Worm (Caenorhabditis elegans) whole organism, young adult: ENCODE measurements around the gene srz-64.
A peak's percentile ranks its signal among the peaks of the same experiment; 100 is the strongest.

Experiments used
- B0019.2 ChIP-seq: fragments of 200-800 bp; sonication (Bioruptor generic); conservative IDR thresholded peaks from 2 replicates; pipeline ENCODE4 v1.3.6; 2022; ENCODE audit warnings: missing genetic modification reagents, missing genetic modification characterization, missing compliant biosample characterization
- B0035.1 ChIP-seq: sonication (generic microtip); optimal IDR thresholded peaks from 2 replicates; lab custom pipeline; 2016; ENCODE audit warnings: missing genetic modification characterization, mild to moderate bottlenecking, missing compliant biosample characterization, missing genotype, missing genetic modification reagents
- B0336.3 ChIP-seq: fragments of 200-800 bp; sonication (Bioruptor generic); IDR thresholded peaks from 2 replicates; pipeline ENCODE4 v1.3.6; 2022; ENCODE audit warnings: missing genetic modification characterization, missing compliant biosample characterization
- C06A6.2 ChIP-seq: fragments of 200-800 bp; sonication (Bioruptor generic); conservative IDR thresholded peaks from 2 replicates; pipeline ENCODE4 v1.3.6; 2022; ENCODE audit warnings: missing genetic modification characterization, missing compliant biosample characterization
- C17E4.6 ChIP-seq: fragments of 200-800 bp; sonication (Bioruptor generic); IDR thresholded peaks from 2 replicates; pipeline ENCODE4 v1.3.6; 2022; ENCODE audit warnings: missing genetic modification reagents, missing genetic modification characterization, missing compliant biosample characterization
- F52B5.7 ChIP-seq: sonication (generic microtip); optimal IDR thresholded peaks from 2 replicates; lab custom pipeline; 2016; ENCODE audit warnings: mild to moderate bottlenecking, missing genetic modification characterization, missing compliant biosample characterization
- F57C9.4 ChIP-seq: sonication (generic microtip); optimal IDR thresholded peaks from 2 replicates; lab custom pipeline; 2017; ENCODE audit warnings: mild to moderate bottlenecking, missing genetic modification characterization, missing compliant biosample characterization
- K11D2.4 ChIP-seq: fragments of 200-800 bp; sonication (Bioruptor generic); IDR thresholded peaks from 2 replicates; pipeline ENCODE4 v1.3.6; 2022; ENCODE audit warnings: missing genetic modification reagents, missing genetic modification characterization, missing compliant biosample characterization
- K12H6.12 ChIP-seq: fragments of 200-800 bp; sonication (Bioruptor generic); optimal IDR thresholded peaks from 2 replicates; lab custom pipeline; 2018; ENCODE audit warnings: mild to moderate bottlenecking, missing genetic modification characterization, missing compliant biosample characterization
- Y53F4B.3 ChIP-seq: fragments of 200-800 bp; sonication (Bioruptor generic); IDR thresholded peaks from 2 replicates; pipeline ENCODE4 v1.3.6; 2022; ENCODE audit warnings: missing genetic modification reagents, missing genetic modification characterization, missing compliant biosample characterization
- Y56A3A.18 ChIP-seq: fragments of 200-800 bp; sonication (Bioruptor generic); IDR thresholded peaks from 2 replicates; pipeline ENCODE4 v1.3.6; 2022; ENCODE audit warnings: missing genetic modification reagents, missing genetic modification characterization, missing compliant biosample characterization
- ama-1 ChIP-seq, 3 experiments: fragments of 150-350 bp in 1 of 3; sonication (generic microtip) in 2 of 3; optimal IDR thresholded peaks; 2 replicates each; lab custom pipeline; 2014 to 2018; ENCODE audit warnings: missing biosample characterization in 2 of 3, missing genetic modification characterization in 2 of 3, missing genetic modification reagents in 2 of 3
- aptf-2 ChIP-seq: fragments of 200-800 bp; sonication (Bioruptor generic); conservative IDR thresholded peaks from 2 replicates; pipeline ENCODE4 v1.3.6; 2022; ENCODE audit warnings: missing genetic modification reagents, missing genetic modification characterization, missing compliant biosample characterization
- aptf-3 ChIP-seq: fragments of 200-800 bp; sonication (Bioruptor generic); IDR thresholded peaks from 2 replicates; pipeline ENCODE4 v1.3.6; 2022; ENCODE audit warnings: missing genetic modification characterization, missing compliant biosample characterization
- attf-3 ChIP-seq: fragments of 200-800 bp; sonication (Bioruptor generic); conservative IDR thresholded peaks from 2 replicates; pipeline ENCODE4 v1.3.6; 2022; ENCODE audit warnings: missing genetic modification reagents, missing genetic modification characterization, missing compliant biosample characterization
- bed-1 ChIP-seq: fragments of 200-800 bp; sonication (Bioruptor generic); IDR thresholded peaks from 2 replicates; pipeline ENCODE4 v1.3.6; 2022; ENCODE audit warnings: missing genetic modification reagents, missing genetic modification characterization, missing compliant biosample characterization
- bed-2 ChIP-seq: fragments of 200-800 bp; sonication (Bioruptor generic); IDR thresholded peaks from 2 replicates; pipeline ENCODE4 v1.3.6; 2022; ENCODE audit warnings: missing genetic modification reagents, missing genetic modification characterization, missing compliant biosample characterization
- cebp-2 ChIP-seq: fragments of 200-800 bp; sonication (Bioruptor generic); IDR thresholded peaks from 2 replicates; pipeline ENCODE4 v1.3.6; 2022; ENCODE audit warnings: missing genetic modification characterization, missing compliant biosample characterization
- ceh-100 ChIP-seq: fragments of 200-800 bp; sonication (Bioruptor generic); IDR thresholded peaks from 2 replicates; pipeline ENCODE4 v1.3.6; 2022; ENCODE audit warnings: missing genetic modification reagents, missing genetic modification characterization, missing compliant biosample characterization
- ceh-27 ChIP-seq: fragments of 200-800 bp; sonication (Bioruptor generic); optimal IDR thresholded peaks from 2 replicates; lab custom pipeline; 2018; ENCODE audit warnings: mild to moderate bottlenecking, missing genetic modification characterization, moderate library complexity, missing compliant biosample characterization
- ceh-58 ChIP-seq: fragments of 200-800 bp; sonication (Bioruptor generic); IDR thresholded peaks from 2 replicates; pipeline ENCODE4 v1.3.6; 2022; ENCODE audit warnings: missing genetic modification characterization, missing compliant biosample characterization
- ceh-79 ChIP-seq: sonication (generic microtip); optimal IDR thresholded peaks from 2 replicates; lab custom pipeline; 2017; ENCODE audit warnings: mild to moderate bottlenecking, missing genetic modification characterization, missing compliant biosample characterization
- egl-18 ChIP-seq: fragments of 200-800 bp; sonication (Bioruptor generic); IDR thresholded peaks from 2 replicates; pipeline ENCODE4 v1.3.6; 2022; ENCODE audit warnings: missing genetic modification reagents, missing genetic modification characterization, missing compliant biosample characterization
- egrh-3 ChIP-seq: fragments of 200-800 bp; sonication (Bioruptor generic); IDR thresholded peaks from 2 replicates; pipeline ENCODE4 v1.3.6; 2022; ENCODE audit warnings: missing genetic modification reagents, missing genetic modification characterization, missing compliant biosample characterization
- ets-4 ChIP-seq: fragments of 200-800 bp; sonication (Bioruptor generic); optimal IDR thresholded peaks from 2 replicates; lab custom pipeline; 2018; ENCODE audit warnings: mild to moderate bottlenecking, missing genetic modification characterization, missing compliant biosample characterization
- fkh-3 ChIP-seq: sonication (generic microtip); optimal IDR thresholded peaks from 2 replicates; lab custom pipeline; 2016; ENCODE audit warnings: mild to moderate bottlenecking, missing genetic modification characterization, missing compliant biosample characterization
- gei-17 ChIP-seq: fragments of 200-800 bp; sonication (Bioruptor generic); optimal IDR thresholded peaks from 2 replicates; lab custom pipeline; 2018; ENCODE audit warnings: mild to moderate bottlenecking, missing genetic modification characterization, missing compliant biosample characterization
- him-1 ChIP-seq: sonication (generic microtip); optimal IDR thresholded peaks from 2 replicates; lab custom pipeline; 2016; ENCODE audit warnings: missing genotype, missing genetic modification reagents, missing genetic modification characterization, missing compliant biosample characterization
- hlh-26 ChIP-seq: fragments of 200-800 bp; sonication (Bioruptor generic); conservative IDR thresholded peaks from 2 replicates; pipeline ENCODE4 v1.3.6; 2022; ENCODE audit warnings: missing genetic modification reagents, missing genetic modification characterization, missing compliant biosample characterization
- hmg-1.2 ChIP-seq: fragments of 200-800 bp; sonication (Bioruptor generic); IDR thresholded peaks from 2 replicates; pipeline ENCODE4 v1.3.6; 2022; ENCODE audit warnings: missing genetic modification reagents, missing genetic modification characterization, missing compliant biosample characterization
- lsy-27 ChIP-seq: sonication (generic microtip); optimal IDR thresholded peaks from 2 replicates; lab custom pipeline; 2017; ENCODE audit warnings: missing genetic modification characterization, mild to moderate bottlenecking, missing compliant biosample characterization, antibody characterized with exemption, missing genotype, borderline replicate concordance; ENCODE audit not compliant: insufficient read depth
- madf-3 ChIP-seq: fragments of 200-800 bp; sonication (Bioruptor generic); IDR thresholded peaks from 2 replicates; pipeline ENCODE4 v1.3.6; 2022; ENCODE audit warnings: missing genetic modification reagents, missing genetic modification characterization, missing compliant biosample characterization
- mel-28 ChIP-seq: sonication (generic microtip); optimal IDR thresholded peaks from 2 replicates; lab custom pipeline; 2016; ENCODE audit warnings: borderline replicate concordance, mild to moderate bottlenecking, missing genetic modification characterization, missing compliant biosample characterization
- mes-4 ChIP-seq: sonication (generic microtip); optimal IDR thresholded peaks from 2 replicates; lab custom pipeline; 2016; ENCODE audit warnings: missing genotype, missing genetic modification characterization, missing compliant biosample characterization
- nfya-1 ChIP-seq: sonication (generic microtip); optimal IDR thresholded peaks from 2 replicates; lab custom pipeline; 2017; ENCODE audit warnings: antibody characterized with exemption, missing compliant biosample characterization, missing genetic modification characterization, borderline replicate concordance; ENCODE audit not compliant: insufficient read depth
- nfya-2 ChIP-seq: fragments of 200-800 bp; sonication (Bioruptor generic); IDR thresholded peaks from 2 replicates; pipeline ENCODE4 v1.3.6; 2022; ENCODE audit warnings: missing genetic modification reagents, missing genetic modification characterization, missing compliant biosample characterization
- nhr-120 ChIP-seq: fragments of 200-800 bp; sonication (Bioruptor generic); IDR thresholded peaks from 2 replicates; pipeline ENCODE4 v1.3.6; 2022; ENCODE audit warnings: missing genetic modification characterization, missing compliant biosample characterization
- nhr-80 ChIP-seq: sonication (generic microtip); optimal IDR thresholded peaks from 2 replicates; lab custom pipeline; 2016; ENCODE audit warnings: missing genetic modification characterization, missing compliant biosample characterization
- pha-4 ChIP-seq: fragments of 150-350 bp; sonication (generic microtip); optimal IDR thresholded peaks from 2 replicates; lab custom pipeline; 2014; ENCODE audit warnings: missing biosample characterization, missing genetic modification reagents, missing genetic modification characterization
- rcor-1 ChIP-seq: fragments of 200-800 bp; sonication (Bioruptor generic); IDR thresholded peaks from 2 replicates; pipeline ENCODE4 v1.3.6; 2022; ENCODE audit warnings: missing genetic modification reagents, missing genetic modification characterization, missing compliant biosample characterization
- repo-1 ChIP-seq: sonication (generic microtip); optimal IDR thresholded peaks from 2 replicates; lab custom pipeline; 2017; ENCODE audit warnings: mild to moderate bottlenecking, missing genetic modification characterization, missing compliant biosample characterization
- rpc-1 ChIP-seq, 2 experiments: fragments of 150-350 bp in 1 of 2; sonication (generic microtip) in 1 of 2; optimal IDR thresholded peaks; 2 replicates each; lab custom pipeline; 2014 to 2018; ENCODE audit warnings: missing biosample characterization in 1 of 2, missing genetic modification characterization in 1 of 2, missing genetic modification reagents in 1 of 2, missing genotype in 1 of 2
- sdz-38 ChIP-seq: sonication (generic microtip); optimal IDR thresholded peaks from 2 replicates; lab custom pipeline; 2016; ENCODE audit warnings: missing genotype, missing genetic modification characterization, missing compliant biosample characterization
- sea-2 ChIP-seq: fragments of 200-800 bp; sonication (Bioruptor generic); IDR thresholded peaks from 2 replicates; pipeline ENCODE4 v1.3.6; 2022; ENCODE audit warnings: missing genetic modification characterization, missing compliant biosample characterization
- snpc-3.4 ChIP-seq: sonication (generic microtip); optimal IDR thresholded peaks from 2 replicates; lab custom pipeline; 2017; ENCODE audit warnings: missing genetic modification characterization, mild to moderate bottlenecking, missing compliant biosample characterization, antibody characterized with exemption, moderate library complexity, missing genotype, missing genetic modification reagents
- unc-130 ChIP-seq: sonication (generic microtip); optimal IDR thresholded peaks from 2 replicates; lab custom pipeline; 2016; ENCODE audit warnings: missing genetic modification reagents, missing genetic modification characterization, missing compliant biosample characterization
- zfh-2 ChIP-seq: fragments of 200-800 bp; sonication (Bioruptor generic); conservative IDR thresholded peaks from 2 replicates; pipeline ENCODE4 v1.3.6; 2022; ENCODE audit warnings: missing genetic modification reagents, missing genetic modification characterization, missing compliant biosample characterization
- ztf-22 ChIP-seq: fragments of 200-800 bp; sonication (Bioruptor generic); optimal IDR thresholded peaks from 2 replicates; lab custom pipeline; 2018; ENCODE audit warnings: mild to moderate bottlenecking, missing genetic modification characterization, moderate library complexity, missing compliant biosample characterization
- ztf-25 ChIP-seq: fragments of 200-800 bp; sonication (Bioruptor generic); IDR thresholded peaks from 2 replicates; pipeline ENCODE4 v1.3.6; 2022; ENCODE audit warnings: missing genetic modification reagents, missing genetic modification characterization, missing compliant biosample characterization

Gene srz-64

ce11 chrII:1323190-1323651 is 30.2 kb upstream of the srz-64 start (continued):
- no peak for TF ChIP-seq attf-3 (GFP tag; lab: Robert Waterston, UW)
- peak; percentile 77; the same call in 1 of the 2 replicates for TF ChIP-seq egrh-3 (GFP tag; lab: Robert Waterston, UW)
- peak; percentile 47 for TF ChIP-seq fkh-3
- no peak for TF ChIP-seq nhr-120 (GFP tag; lab: Robert Waterston, UW)
- TF ChIP-seq ztf-22 (GFP tag; lab: Kevin White, UChicago): peak; percentile 7
- TF ChIP-seq hlh-26 (GFP tag; lab: Robert Waterston, UW): no peak
- TF ChIP-seq gei-17 (GFP tag; lab: Kevin White, UChicago): no peak
- no peak for TF ChIP-seq mel-28
- TF ChIP-seq B0019.2: no peak
- TF ChIP-seq pha-4 (tag; lab: Kevin White, UChicago): no peak
- TF ChIP-seq Y56A3A.18 (GFP tag; lab: Robert Waterston, UW): no peak
- TF ChIP-seq rpc-1 (optimal IDR thresholded peaks at IDR 0.05; lab: Kevin White, UChicago): no peak
- no peak for TF ChIP-seq rpc-1 (tag; optimal IDR thresholded peaks at IDR 0.05; lab: Kevin White, UChicago)
- no peak for TF ChIP-seq lsy-27 (tag; lab: Kevin White, UChicago)
- TF ChIP-seq sdz-38 (tag; lab: Kevin White, UChicago): no peak
- TF ChIP-seq bed-1: no peak
- TF ChIP-seq nhr-80 (tag; lab: Kevin White, UChicago): no peak
- TF ChIP-seq snpc-3.4 (tag; lab: Kevin White, UChicago): peak; percentile 2
- TF ChIP-seq ceh-79 (tag; lab: Kevin White, UChicago): peak; percentile 61
- 0 out of 2 replicates have a peak, but pooled peaks have one; percentile 60 for TF ChIP-seq madf-3 (GFP tag; lab: Robert Waterston, UW)
- peak; percentile 44; the same call in 1 of the 2 replicates for TF ChIP-seq hmg-1.2
- TF ChIP-seq nfya-2 (GFP tag; lab: Robert Waterston, UW): no peak
- peak; percentile 95 for TF ChIP-seq B0336.3 (GFP tag; lab: Robert Waterston, UW)
- TF ChIP-seq K12H6.12 (tag; lab: Kevin White, UChicago): peak; percentile 56
- TF ChIP-seq nfya-1 (tag; lab: Kevin White, UChicago): no peak
- TF ChIP-seq cebp-2 (GFP tag; lab: Robert Waterston, UW): no peak
- peak; percentile 98 for TF ChIP-seq zfh-2 (GFP tag; lab: Robert Waterston, UW)
- TF ChIP-seq sea-2 (GFP tag; lab: Robert Waterston, UW): no peak
- TF ChIP-seq mes-4: no peak
- no peak for TF ChIP-seq F57C9.4 (tag; lab: Kevin White, UChicago)
- TF ChIP-seq him-1 (tag; lab: Kevin White, UChicago): no peak
- no peak for TF ChIP-seq C06A6.2 (GFP tag; lab: Robert Waterston, UW)
- peak; percentile 25 for TF ChIP-seq ceh-27 (GFP tag; lab: Kevin White, UChicago)
- TF ChIP-seq Y53F4B.3 (GFP tag; lab: Robert Waterston, UW): no peak
- no peak for TF ChIP-seq B0035.1 (tag; lab: Kevin White, UChicago)
- no peak for TF ChIP-seq ceh-58 (GFP tag; lab: Robert Waterston, UW)
- no peak for TF ChIP-seq aptf-2
- TF ChIP-seq K11D2.4: no peak
- peak; percentile 62 for TF ChIP-seq unc-130 (GFP tag; lab: Kevin White, UChicago)
- TF ChIP-seq aptf-3 (GFP tag; lab: Robert Waterston, UW): no peak
- no peak for TF ChIP-seq ama-1 (optimal IDR thresholded peaks at IDR 0.05; lab: Kevin White, UChicago)
- TF ChIP-seq ama-1 (GFP tag; optimal IDR thresholded peaks at IDR 0.05; lab: Kevin White, UChicago): peak in 1 of 2 experiments; percentile 1
- no peak for TF ChIP-seq ztf-25
- no peak for TF ChIP-seq ets-4 (GFP tag; lab: Kevin White, UChicago)
- 0 out of 2 replicates have a peak, but pooled peaks have one; percentile 27 for TF ChIP-seq rcor-1 (GFP tag; lab: Robert Waterston, UW)
- peak; percentile 40 for TF ChIP-seq repo-1
- no peak for TF ChIP-seq ceh-100 (GFP tag; lab: Robert Waterston, UW)
- no peak for TF ChIP-seq egl-18
- peak; percentile 71 for TF ChIP-seq F52B5.7 (tag; lab: Kevin White, UChicago)
- no peak for TF ChIP-seq C17E4.6 (GFP tag; lab: Robert Waterston, UW)
- no peak for TF ChIP-seq bed-2 (GFP tag; lab: Robert Waterston, UW)
